Fruit fly (Drosophila melanogaster): ENCODE results near the gene CG9609.
A peak's percentile ranks its signal among the peaks of the same experiment; 100 is the strongest.

The CG9609 gene

dm6 chrX:16791920-16792829, 5.4 kb upstream of the CG9609 start, which contains the start of gene CG4768:
Gene CG4768, plus strand, starts transcription at chrX:16792119.
- TF ChIP-seq CG12391 (tag; optimal IDR thresholded peaks at IDR 0.05) (peak; percentile 3), CG13287 (GFP tag; IDR thresholded peaks at IDR 0.05; ENCODE audit: partially characterized antibody) (peak; percentile 16; the same call in 1 of the 2 replicates), Ets65A (GFP tag) (peak; percentile 70), HmgD (GFP tag; optimal IDR thresholded peaks at IDR 0.05) (peak; percentile 3), CG9437 (GFP tag; optimal IDR thresholded peaks at IDR 0.05) (peak; percentile 24), YL-1 (GFP tag; optimal IDR thresholded peaks at IDR 0.05) (peak; percentile 10), HmgZ (tag; optimal IDR thresholded peaks at IDR 0.05) (peak; percentile 0), Dref (GFP tag; IDR thresholded peaks at IDR 0.05) (peak; percentile 44), sna (GFP tag; IDR thresholded peaks at IDR 0.05; ENCODE audit: partially characterized antibody) (0 out of 2 replicates have a peak, but pooled peaks have one; percentile 33), ci (GFP tag; IDR thresholded peaks at IDR 0.05) (no peak), TFAM (GFP tag; optimal IDR thresholded peaks at IDR 0.05) (no peak), CG2712 (tag; optimal IDR thresholded peaks at IDR 0.05) (no peak), da (GFP tag; optimal IDR thresholded peaks at IDR 0.05) (no peak), CG17359 (tag; optimal IDR thresholded peaks at IDR 0.05) (no peak), BEAF-32 (GFP tag; optimal IDR thresholded peaks at IDR 0.05) (peak; percentile 24), insv (GFP tag; optimal IDR thresholded peaks at IDR 0.05) (peak in 1 of 2 experiments; percentile 50), Lhr (GFP tag; optimal IDR thresholded peaks at IDR 0.05) (no peak), CG15514 (GFP tag; optimal IDR thresholded peaks at IDR 0.05) (peak; percentile 98), Sry-β (GFP tag; optimal IDR thresholded peaks at IDR 0.05) (peak; percentile 14), E2f2 (GFP tag; IDR thresholded peaks at IDR 0.05) (peak; percentile 27; the same call in 1 of the 2 replicates), row (GFP tag; IDR thresholded peaks at IDR 0.05) (peak; percentile 73), CG10431 (GFP tag; optimal IDR thresholded peaks at IDR 0.05) (peak; percentile 13), CG4328 (GFP tag; optimal IDR thresholded peaks at IDR 0.05) (no peak), bsh (GFP tag; optimal IDR thresholded peaks at IDR 0.05) (no peak), CG3995 (GFP tag; optimal IDR thresholded peaks at IDR 0.05) (peak; percentile 95), Med (GFP tag) (peak; percentile 66), CG31441 (GFP tag; IDR thresholded peaks at IDR 0.05) (0 out of 2 replicates have a peak, but pooled peaks have one; percentile 13), CG12659 (GFP tag; optimal IDR thresholded peaks at IDR 0.05) (peak; percentile 2), CG13624 (GFP tag; optimal IDR thresholded peaks at IDR 0.05) (peak; percentile 7), Fer1 (GFP tag; optimal IDR thresholded peaks at IDR 0.05) (peak; percentile 17), MBD-R2 (GFP tag; IDR thresholded peaks at IDR 0.05) (peak; percentile 33; the same call in 1 of the 2 replicates), CG9932 (GFP tag; IDR thresholded peaks at IDR 0.05) (no peak), Rfx (GFP tag; IDR thresholded peaks at IDR 0.05) (0 out of 2 replicates have a peak, but pooled peaks have one; percentile 8), NfI (GFP tag; optimal IDR thresholded peaks at IDR 0.05) (peak; percentile 19), gsb (GFP tag; IDR thresholded peaks at IDR 0.05) (no peak), CG8290 (GFP tag; optimal IDR thresholded peaks at IDR 0.05) (no peak), CG8290 (tag; optimal IDR thresholded peaks at IDR 0.05) (peak in 1 of 2 experiments; percentile 3), D (optimal IDR thresholded peaks at IDR 0.05) (peak; percentile 64), D (GFP tag; optimal IDR thresholded peaks at IDR 0.05) (no peak), gfzf (GFP tag; optimal IDR thresholded peaks at IDR 0.05) (no peak), cg (GFP tag; optimal IDR thresholded peaks at IDR 0.05) (peak; percentile 86), CG12236 (GFP tag; optimal IDR thresholded peaks at IDR 0.05) (no peak), Trl (optimal IDR thresholded peaks at IDR 0.05) (no peak), Trl (GFP tag; optimal IDR thresholded peaks at IDR 0.05) (no peak), CG3163 (GFP tag; optimal IDR thresholded peaks at IDR 0.05) (peak; percentile 6), CG4617 (GFP tag; optimal IDR thresholded peaks at IDR 0.05; ENCODE audit: borderline replicate concordance) (peak; percentile 40), CG11093 (GFP tag; IDR thresholded peaks at IDR 0.05) (no peak), Sry-δ (GFP tag; optimal IDR thresholded peaks at IDR 0.05) (no peak), unc-4 (GFP tag; IDR thresholded peaks at IDR 0.05; ENCODE audit: partially characterized antibody) (0 out of 2 replicates have a peak, but pooled peaks have one; percentile 21)
